Worm (Caenorhabditis elegans): ENCODE measurements around the gene syx-16.

DNA sequence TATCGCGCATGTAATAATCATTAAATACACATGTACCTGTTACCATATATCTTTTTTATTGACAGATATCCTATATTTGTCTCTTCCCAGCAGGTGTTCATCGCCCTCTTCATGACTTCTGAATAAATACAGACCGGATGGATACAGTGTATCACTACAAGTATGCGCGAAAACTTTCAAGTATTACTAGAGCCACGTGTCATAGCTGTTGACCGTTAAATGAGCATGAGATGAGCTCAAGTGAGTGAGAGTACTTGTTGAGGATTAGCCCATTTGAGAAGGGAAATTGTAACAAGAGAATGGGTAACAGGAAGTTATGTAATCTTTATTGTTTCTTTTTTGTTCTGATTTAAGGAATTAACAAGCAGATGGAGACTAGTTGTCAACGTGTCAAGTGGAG lies 36.2 kb upstream of the syx-16 start:
- TF ChIP-seq dao-5 (tag; optimal IDR thresholded peaks at IDR 0.05) (no peak), him-1 (tag; optimal IDR thresholded peaks at IDR 0.05) (no peak), W03F9.2 (tag; optimal IDR thresholded peaks at IDR 0.05) (no peak)

All from whole organism, L4/young adult.